Fruit fly (Drosophila melanogaster): ENCODE results near the gene Ada.

dm6 chr3R:9043610-9044009, 21.4 kb upstream of the Ada start:
- TF ChIP-seq CG12942 (GFP tag; optimal IDR thresholded peaks at IDR 0.05) (no peak), Hr39 (optimal IDR thresholded peaks at IDR 0.05) (no peak), ken (GFP tag; IDR thresholded peaks at IDR 0.05) (no peak), Lim3 (GFP tag; IDR thresholded peaks at IDR 0.05) (no peak), insv (GFP tag; optimal IDR thresholded peaks at IDR 0.05) (no peak), bab2 (GFP tag; optimal IDR thresholded peaks at IDR 0.05) (no peak), crol (GFP tag; IDR thresholded peaks at IDR 0.05) (no peak), CG12071 (GFP tag; optimal IDR thresholded peaks at IDR 0.05) (no peak), CG14860 (GFP tag; IDR thresholded peaks at IDR 0.05; ENCODE audit: partially characterized antibody) (no peak)
